Fruit fly (Drosophila melanogaster): ENCODE data around the gene CG31275.

DNA sequence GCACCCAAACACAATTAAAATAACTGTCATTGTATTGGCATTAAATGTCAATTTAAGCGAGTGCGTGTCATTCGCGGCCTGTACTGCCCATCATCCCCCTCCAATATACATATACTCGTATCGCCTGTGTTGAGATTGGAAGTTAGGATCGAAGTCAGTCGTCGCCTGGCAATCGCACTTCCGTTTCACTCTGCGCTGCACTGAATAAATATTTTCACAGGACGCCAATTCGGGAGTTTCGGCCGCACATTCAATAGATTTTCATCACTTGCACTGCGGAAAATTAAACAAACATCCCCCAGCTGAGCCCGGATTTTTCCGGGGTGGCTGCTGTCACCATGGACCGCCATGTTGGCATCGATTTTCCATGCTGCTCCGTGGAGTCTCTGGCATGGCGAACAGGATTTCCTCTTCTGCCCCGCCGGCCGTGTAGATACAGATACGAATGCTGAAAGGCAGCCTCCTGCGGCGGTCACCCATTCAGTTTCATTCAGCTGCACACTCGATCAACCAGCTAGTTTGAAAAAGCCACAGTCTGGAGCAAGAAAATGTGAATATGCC lies 32.1 kb upstream of the CG31275 start:
- TF ChIP-seq CG8478 (optimal IDR thresholded peaks at IDR 0.05) (no peak), CTCF (optimal IDR thresholded peaks at IDR 0.05) (no peak)
